Worm (Caenorhabditis elegans) whole organism, young adult: ENCODE data around the gene lgc-23.

Experiments used
- bed-1 ChIP-seq: fragments of 200-800 bp; sonication (Bioruptor generic); IDR thresholded peaks from 2 replicates; pipeline ENCODE4 v1.3.6; 2022; ENCODE audit warnings: missing genetic modification reagents, missing genetic modification characterization, missing compliant biosample characterization
- ztf-3 ChIP-seq: fragments of 200-800 bp; sonication (Bioruptor generic); optimal IDR thresholded peaks from 2 replicates; lab custom pipeline; 2018; ENCODE audit warnings: mild to moderate bottlenecking, missing genetic modification characterization, missing compliant biosample characterization

DNA sequence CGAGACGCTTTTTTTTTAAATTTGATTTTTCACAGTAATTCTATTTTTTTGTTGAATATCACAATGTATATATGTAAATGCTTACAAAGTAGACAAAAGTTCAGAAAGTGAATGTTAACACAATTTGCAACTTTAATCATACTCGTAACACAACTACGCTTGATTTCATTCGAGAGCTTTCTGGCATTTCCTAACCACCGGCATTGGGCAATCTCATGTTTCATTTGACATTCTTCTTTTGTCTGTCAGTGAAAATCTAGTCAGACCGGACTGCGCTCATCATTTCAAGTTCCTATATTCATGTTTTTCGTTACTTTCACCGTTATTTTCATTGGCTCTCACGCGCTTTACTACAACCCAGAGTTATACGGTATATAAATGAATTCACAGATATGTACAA is 46.2 kb downstream of the lgc-23 start, which contains the start of gene lgc-14:
- TF ChIP-seq bed-1 (GFP tag; lab: Robert Waterston, UW) (no peak), ztf-3 (GFP tag; lab: Kevin White, UChicago) (no peak)
